Worm (Caenorhabditis elegans) whole organism, dauer: ENCODE measurements around the gene F42D1.4.

Experiments
- unc-62 ChIP-seq: sonication (generic microtip); optimal IDR thresholded peaks from 2 replicates; lab custom pipeline; 2017; ENCODE audit warnings: missing biosample characterization, missing genetic modification reagents, missing genetic modification characterization

F42D1.4 gene

DNA sequence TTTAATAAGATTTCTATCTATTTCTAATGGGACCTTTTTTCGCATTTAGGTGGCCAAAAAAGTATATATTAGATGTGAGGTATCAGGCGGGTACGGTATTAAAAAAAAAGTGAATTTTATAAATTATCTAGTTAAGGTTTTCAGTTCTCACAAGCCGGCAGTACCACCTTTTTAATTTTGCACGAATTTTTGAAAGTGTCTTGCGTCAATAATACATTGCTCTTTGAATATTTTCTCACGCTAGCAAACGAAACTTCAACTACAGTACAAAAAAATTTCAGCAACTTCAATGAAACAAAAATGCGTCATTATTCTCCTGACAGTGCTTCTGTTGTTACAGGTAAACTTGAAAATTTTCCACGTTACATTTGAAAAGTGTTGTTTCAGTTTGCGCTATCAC, at the start of gene F42D1.4:
F42D1.4 (plus strand) TSS at position 301 of the 400 bp plus-strand sequence.
- TF ChIP-seq unc-62 (GFP tag; lab: Kevin White, UChicago): no peak

DNA sequence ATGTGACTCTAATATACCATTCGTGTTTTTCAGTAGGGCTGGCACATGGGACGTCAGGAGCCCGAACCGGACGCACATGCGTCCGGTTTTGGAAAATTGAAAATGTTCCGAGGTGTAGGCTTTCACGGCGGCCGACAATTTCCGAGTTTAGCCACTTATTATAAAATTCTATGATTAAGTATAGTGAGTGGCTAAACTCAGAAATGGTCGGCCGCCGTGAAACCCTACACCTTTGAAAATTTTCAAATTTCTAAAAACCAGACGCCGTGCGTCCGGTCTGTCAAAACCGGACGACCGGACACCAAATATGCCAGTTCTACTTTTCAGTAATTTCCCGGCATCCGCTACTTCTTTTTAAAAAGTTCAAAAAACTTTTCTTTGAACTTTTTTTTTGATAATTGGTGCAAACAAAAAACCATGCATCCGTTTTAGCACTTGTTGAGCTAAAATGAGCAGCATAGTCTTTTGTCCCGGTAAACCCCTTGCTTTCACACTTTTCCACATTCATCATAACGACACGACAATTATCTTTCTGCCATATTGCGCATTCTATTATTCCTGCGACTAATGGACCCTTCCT, 49.3 kb upstream of the F42D1.4 start:
- TF ChIP-seq unc-62 (GFP tag; lab: Kevin White, UChicago): no peak

DNA sequence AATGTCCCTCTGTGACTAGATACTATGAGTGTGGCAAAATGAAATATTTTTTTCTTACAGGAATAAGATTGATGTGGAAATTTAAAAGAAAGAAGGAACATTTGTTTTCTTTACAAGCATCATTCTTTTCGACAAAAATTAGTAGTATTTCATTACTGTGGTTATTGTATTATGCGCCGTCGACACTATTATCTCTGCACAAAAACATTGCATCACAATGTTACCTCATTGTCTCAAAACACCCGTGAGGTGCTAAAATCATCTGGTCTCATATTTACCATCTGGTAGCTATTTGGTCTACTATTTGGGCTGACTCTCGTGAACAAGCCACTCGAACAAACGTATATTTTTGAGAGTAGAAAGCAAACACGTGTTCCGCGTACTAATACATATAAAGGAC, 47.5 kb upstream of the F42D1.4 start:
- TF ChIP-seq unc-62 (GFP tag; lab: Kevin White, UChicago): no peak

DNA sequence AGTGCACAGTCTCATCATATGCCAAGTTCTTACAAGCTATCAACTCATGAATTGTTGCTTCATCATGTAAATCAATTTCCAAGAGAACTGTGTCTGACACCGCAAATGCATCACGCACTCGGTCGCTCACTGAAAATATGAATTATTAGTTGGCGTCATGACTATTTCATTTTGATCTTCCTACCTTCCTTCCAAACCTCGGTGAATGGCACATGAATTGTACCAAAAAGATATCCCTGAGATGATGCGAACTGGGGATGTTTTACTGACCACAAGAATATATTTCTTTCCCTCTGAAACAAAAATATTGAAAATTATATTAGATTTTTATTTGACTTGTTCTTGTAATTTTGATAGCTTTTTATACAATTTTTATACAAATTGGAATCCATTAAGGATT, 46.9 kb upstream of the F42D1.4 start:
- TF ChIP-seq unc-62 (GFP tag; lab: Kevin White, UChicago): no peak

DNA sequence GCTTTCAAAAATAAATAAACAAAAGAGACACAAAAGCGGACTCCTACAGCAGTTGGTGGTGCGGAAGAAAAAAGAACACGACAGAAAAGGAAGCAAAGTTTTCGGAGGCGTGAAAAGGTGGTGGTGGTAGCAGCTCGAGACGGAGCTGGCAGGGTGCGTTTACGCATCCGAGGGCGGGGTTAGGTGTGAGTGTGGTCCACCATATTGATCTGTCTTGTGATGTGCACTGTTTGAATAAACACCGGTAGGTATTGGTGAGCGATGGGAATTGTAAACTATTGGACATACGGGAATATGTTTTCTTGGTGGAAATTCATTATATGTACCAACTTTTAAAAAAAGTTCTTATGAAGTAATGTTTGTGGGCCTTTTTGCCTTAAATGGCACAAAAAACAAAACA, 46.0 kb upstream of the F42D1.4 start, which contains the start of gene C05G5.5:
C05G5.5 (minus strand) TSS at position 101 of the 400 bp plus-strand sequence.
- TF ChIP-seq unc-62 (GFP tag; lab: Kevin White, UChicago): no peak

DNA sequence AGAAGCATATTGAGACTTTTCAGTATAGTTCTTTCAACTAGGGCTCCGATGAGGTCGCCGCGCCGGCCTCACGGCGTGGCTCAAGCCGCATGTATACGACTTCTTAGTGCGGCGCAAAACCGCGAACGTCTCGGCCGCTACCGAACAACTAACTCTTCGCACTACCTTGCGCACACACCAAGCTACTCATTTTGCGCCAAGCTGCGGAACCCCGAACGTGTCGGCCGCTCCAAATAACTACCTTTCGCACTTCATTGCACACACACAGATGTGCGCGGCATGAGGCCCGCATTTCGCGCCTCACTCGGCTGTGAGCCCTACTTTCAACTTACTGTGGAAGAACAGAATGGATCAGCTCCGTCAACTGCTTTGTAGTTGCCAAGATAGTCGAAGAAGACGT, 39.2 kb upstream of the F42D1.4 start:
- no peak for TF ChIP-seq unc-62 (GFP tag; lab: Kevin White, UChicago)

DNA sequence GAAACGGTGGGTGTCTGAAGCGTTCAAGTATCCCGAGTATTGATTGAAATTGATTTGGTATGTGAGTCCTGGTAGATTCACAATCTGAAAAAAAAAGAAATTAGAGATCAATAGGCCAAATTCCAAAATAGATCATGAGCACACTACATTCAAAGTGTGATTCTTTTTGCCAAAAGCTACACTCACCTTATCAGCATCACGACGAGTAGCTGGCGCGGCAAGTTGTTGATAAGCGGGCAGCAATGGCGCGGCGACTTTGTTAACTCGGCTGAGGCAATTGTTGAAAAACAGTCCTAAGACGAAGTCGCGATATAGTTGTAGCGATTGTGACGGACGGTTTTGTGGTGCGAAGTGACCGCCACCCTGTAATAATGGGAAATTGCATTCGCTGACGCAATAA, 38.0 kb upstream of the F42D1.4 start:
- no peak for TF ChIP-seq unc-62 (GFP tag; lab: Kevin White, UChicago)

DNA sequence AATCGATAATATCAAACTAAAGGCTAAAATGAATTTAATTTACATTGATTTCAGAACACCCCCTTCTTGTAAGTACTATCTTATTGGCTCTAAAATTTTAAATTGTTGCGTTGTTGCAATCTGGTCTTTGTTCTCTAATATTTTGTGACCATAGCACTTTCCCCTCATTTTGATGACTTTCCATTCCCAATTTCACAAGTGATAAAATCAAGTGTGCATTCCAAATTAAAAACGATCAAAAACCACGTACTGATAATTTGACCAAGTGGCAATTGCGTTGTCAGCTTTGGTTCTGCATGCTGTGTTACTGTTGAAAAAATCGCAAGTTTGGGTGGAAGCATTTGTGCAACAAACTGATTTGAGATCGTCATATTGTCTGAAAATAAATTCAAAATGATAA, 36.7 kb upstream of the F42D1.4 start:
- no peak for TF ChIP-seq unc-62 (GFP tag; lab: Kevin White, UChicago)

DNA sequence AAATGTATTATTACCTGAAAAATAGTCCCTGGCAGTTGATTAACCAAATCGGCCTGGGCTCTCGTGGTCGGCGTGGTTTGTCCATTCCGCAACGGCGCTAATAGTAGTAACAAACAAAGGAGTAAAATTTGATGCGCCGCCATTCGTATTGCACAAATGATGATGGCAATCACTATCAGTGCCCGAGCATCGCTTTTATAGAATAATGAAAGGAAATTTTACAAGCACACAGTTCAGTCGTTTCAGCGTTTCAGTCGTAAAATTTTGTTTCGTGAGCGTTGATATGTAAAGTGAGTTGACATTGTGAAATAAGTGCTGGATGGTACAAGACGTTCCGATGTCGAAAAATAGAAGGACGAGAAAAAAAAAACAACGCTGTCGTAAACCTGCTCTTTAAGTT, 35.4 kb upstream of the F42D1.4 start, which contains the start of gene Y16B4A.2:
Y16B4A.2 (minus strand) TSS at position 170 of the 400 bp plus-strand sequence.
- TF ChIP-seq unc-62 (GFP tag; lab: Kevin White, UChicago): no peak

DNA sequence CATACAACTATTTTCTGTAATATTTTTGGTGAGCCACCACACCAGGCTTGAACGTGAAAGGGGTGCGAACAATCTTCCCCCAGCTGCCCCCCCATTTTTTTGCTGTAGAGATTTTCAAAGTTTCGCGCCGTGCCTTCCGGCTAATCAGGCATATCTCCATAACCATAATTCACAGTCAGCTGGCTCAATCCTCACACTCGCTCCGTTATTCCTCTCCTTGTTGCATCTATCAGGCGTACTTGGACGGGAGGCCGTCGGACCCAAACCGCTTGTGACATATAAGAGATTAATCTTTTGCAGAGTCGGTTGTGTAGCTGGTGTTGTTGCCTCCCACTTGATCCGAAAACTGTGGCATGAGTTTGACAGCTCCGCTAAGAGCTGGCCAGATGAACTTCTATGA, 33.8 kb upstream of the F42D1.4 start, which contains the start of gene unc-3:
unc-3 (plus strand) TSS at position 301 of the 400 bp plus-strand sequence.
- no peak for TF ChIP-seq unc-62 (GFP tag; lab: Kevin White, UChicago)

DNA sequence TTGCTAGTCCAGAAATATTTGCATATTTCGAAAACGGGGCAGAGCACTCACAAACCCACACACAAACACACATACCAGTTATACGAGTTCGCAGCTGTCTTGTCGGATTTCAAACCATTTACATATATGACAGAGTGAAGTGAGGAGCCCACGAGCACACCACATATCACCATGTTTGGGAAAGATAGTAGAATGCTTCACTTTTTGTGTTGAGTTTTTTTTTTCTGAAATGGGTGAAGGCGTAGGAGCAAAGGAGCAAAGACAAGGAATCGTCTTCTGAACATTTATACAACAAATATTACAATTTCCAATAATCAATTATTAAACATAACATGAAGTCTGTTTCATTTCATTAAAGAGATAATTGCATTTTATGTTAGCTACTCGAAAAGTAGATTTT, 31.8 kb upstream of the F42D1.4 start:
- TF ChIP-seq unc-62 (GFP tag; lab: Kevin White, UChicago): no peak

DNA sequence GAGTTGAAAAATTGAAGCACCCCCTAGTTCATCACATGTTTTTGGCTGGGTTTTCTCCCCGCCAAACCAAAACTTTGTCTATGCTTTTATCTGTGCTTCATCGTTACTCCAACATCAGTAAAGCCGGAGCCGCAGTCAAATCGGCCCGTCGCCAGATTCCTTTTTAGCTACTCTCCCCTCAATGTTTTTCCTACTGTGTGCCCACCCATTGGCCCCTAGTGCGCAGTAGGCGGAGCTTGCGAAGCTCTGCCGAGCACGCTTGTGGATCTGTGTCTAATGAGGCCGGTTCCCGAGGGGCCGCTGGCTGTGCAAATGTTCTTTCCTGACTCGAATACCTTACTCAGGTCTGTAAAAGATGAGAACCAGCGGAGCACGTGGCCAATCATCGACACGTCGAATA, 30.7 kb upstream of the F42D1.4 start:
- no peak for TF ChIP-seq unc-62 (GFP tag; lab: Kevin White, UChicago)

DNA sequence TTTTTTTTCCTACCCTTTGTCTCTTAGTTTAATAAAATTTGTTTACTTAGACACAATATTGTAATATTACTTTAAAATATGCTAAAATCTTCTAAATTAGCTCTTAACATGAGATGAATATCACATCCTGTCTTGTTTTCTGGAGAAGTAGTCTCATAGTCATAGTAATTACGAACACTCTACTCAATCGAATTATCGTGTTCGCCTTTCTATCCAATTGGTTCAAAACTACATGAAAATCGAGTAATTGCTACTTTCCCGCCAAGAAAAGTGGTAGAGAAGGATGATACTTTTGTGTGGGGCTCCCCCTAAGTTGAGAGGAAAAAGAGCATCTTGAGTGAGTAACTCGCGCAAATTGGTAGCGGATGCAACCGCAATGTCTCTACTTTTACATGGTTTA, 28.9 kb upstream of the F42D1.4 start:
- TF ChIP-seq unc-62 (GFP tag; lab: Kevin White, UChicago): no peak

DNA sequence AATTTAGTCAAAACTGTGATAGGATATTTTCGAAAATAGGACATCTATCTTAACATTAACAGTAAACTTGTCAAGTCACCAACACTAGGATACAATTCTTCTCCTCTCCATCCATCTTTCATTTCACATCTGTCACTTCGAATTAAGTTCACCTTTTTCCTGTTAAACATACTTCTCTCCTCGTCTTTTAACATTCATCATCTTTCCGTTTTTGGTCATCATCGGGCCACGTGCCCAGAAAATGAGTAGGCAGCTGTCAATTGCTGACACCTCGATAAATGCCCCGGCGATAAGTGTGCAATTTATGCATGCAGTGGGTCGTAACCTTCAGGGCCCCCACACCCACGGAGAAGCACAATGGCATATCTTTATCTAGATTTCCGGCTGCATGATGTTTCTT, 26.9 kb upstream of the F42D1.4 start:
- no peak for TF ChIP-seq unc-62 (GFP tag; lab: Kevin White, UChicago)

DNA sequence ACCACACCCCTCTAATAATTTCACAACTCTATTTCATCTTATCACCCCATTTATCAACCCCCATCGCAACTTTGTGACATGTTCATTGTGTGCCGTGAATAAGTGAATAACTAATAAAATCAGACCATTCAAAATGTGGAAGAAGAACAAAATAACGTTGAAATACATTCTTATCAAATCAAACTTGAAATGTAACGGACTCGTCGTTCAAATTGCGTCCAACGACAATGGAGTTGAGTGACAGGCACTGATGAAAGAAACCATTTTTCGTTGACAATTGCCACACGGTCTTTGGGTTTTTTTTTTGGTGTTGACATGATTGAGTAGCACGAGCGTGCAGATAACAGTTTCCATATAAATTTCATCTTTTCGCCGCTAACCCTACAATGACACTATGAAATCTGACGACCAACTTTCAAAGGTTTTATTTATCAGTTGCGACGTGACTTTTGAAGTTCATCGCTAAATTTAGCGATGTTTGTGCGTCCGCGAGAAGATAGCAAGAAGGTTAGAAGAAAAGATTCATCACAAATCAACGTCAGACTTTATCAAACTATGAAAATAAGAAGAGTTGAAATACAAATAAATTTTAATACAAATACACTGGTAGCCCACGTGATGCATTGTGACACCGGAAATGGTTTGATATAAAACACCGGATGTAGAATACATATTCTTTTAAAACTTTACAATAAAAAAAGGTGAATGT, 23.4 kb upstream of the F42D1.4 start:
- TF ChIP-seq unc-62 (GFP tag; lab: Kevin White, UChicago): no peak

DNA sequence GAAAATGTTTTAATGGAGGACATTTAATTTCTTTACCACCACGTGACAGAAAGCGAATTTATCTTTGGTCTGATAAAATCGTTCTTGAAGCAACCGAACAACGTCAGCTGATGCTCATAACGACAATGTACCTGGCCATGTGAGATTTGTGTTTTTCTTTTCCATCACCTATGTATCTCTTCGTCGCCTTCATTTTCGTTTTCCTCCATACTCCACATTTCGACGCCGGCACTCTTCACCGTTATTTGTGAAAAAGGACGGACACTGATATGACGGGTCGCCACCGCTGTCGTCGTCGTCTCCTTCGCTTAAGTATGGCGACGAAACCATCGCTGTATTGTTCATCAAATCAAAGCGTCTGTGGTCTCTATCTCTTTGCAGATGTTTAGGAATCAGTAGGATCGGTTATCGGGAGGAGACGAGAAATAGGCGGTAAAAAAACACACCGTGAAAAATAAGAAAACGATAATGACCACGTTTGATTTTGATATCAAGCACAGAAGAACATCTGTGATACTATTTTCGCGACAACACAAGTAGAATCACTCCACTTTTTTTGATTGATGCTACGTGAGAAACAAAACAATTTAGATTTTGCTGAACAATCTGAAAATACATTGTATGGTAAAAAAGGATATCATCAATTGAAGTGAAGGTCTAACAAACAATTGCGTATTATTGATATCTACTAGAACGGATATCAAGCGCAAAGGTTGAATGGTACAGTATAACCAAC, 20.0 kb upstream of the F42D1.4 start:
- TF ChIP-seq unc-62 (GFP tag; lab: Kevin White, UChicago): no peak
